Fruit fly (Drosophila melanogaster) whole organism: Measurements from ENCODE around the gene CG7102.

ENCODE experiments used
- CG8478 ChIP-seq: fragments of >200 bp; optimal IDR thresholded peaks from 2 replicates; lab custom pipeline; 2018; ENCODE audit warnings: inconsistent platforms
- Dll ChIP-seq: fragments of >200 bp; optimal IDR thresholded peaks from 2 replicates; lab custom pipeline; 2017
- EcR ChIP-seq, 2 experiments: fragments of >200 bp; optimal IDR thresholded peaks; 2 replicates each; lab custom pipeline; 2017; ENCODE audit warnings: missing biosample characterization in 2 of 2, missing genetic modification characterization in 2 of 2, missing genetic modification reagents in 2 of 2
- pan ChIP-seq: fragments of >200 bp; optimal IDR thresholded peaks from 2 replicates; lab custom pipeline; 2017
- psq ChIP-seq: fragments of >200 bp; optimal IDR thresholded peaks from 2 replicates; lab custom pipeline; 2017
- usp ChIP-seq: fragments of >200 bp; optimal IDR thresholded peaks from 2 replicates; lab custom pipeline; 2017; ENCODE audit warnings: missing biosample characterization, missing genetic modification characterization, mixed read lengths

Gene CG7102

DNA sequence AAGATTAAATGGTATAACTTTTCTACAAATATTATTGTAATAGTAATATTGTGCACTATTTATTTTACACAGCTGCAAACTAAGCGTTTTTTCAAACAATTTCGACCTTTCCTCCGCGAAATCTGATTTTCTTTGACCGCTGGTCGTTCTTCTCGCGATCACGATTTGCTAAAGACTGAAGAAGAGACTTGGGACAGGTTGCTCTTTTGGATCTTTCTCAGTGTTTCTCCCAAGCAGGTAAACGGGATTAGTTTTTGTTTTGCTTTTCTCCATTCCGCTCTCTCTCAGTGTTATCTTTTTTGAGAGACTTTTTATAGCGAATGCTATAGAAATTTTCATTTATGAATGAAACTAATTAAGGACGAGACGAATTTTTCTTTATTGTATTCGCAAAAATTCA lies at the start of gene CG7102:
Gene CG7102, minus strand, starts transcription at position 181 of the 400 bp plus-strand sequence.
- TF ChIP-seq Dll (lab: Kevin White, UChicago) (no peak), EcR (GFP tag; optimal IDR thresholded peaks at IDR 0.05; lab: Kevin White, UChicago) (no peak), CG8478 (no peak), pan (lab: Kevin White, UChicago) (no peak), psq (lab: Kevin White, UChicago) (no peak)

DNA sequence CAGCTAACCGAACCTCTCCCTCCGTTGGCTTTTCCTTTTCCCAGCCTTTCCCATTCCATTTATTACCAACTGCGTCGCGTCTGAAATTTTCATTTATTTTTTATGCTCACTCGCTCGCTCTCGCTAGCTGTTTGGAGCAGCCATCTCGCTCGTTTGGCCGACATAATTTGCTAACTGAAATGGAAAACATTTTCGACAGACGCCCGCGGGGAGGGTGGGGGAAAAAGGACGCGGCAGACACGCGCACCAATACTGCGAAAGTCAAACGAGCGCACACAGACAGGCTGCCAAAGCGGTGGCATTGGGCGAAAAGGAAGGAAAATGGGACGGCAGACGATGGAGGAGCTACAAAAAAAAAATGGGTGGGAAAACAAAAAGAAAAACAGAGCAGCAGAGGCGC lies 49.1 kb upstream of the CG7102 start:
- TF ChIP-seq pan (lab: Kevin White, UChicago) (no peak), EcR (GFP tag; optimal IDR thresholded peaks at IDR 0.05; lab: Kevin White, UChicago) (no peak), CG8478 (no peak), psq (lab: Kevin White, UChicago) (no peak), usp (GFP tag; lab: Kevin White, UChicago) (no peak), Dll (lab: Kevin White, UChicago) (no peak)

DNA sequence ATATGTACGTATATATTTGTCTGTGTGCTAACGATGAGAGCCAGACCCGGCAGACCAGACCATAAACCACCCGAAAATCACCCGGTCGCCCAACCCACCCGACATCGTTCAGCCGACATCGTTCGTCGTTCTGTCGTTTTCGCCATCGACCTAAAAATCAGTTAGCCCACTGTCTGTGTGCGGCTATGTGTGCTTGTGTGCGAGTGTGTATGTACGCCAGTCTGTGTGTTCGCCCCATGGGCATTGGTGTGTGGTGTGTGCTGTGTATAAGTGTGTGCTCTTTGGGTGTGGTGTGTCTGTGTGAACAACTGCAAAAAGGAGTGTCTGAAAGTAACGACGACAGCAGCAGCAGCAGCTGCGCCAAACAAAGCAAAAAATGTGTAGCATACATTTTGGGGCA lies 45.9 kb upstream of the CG7102 start:
- TF ChIP-seq usp (GFP tag; lab: Kevin White, UChicago) = no peak
- no peak for TF ChIP-seq psq (lab: Kevin White, UChicago)
- TF ChIP-seq CG8478 = no peak
- no peak for TF ChIP-seq EcR (GFP tag; optimal IDR thresholded peaks at IDR 0.05; lab: Kevin White, UChicago)

DNA sequence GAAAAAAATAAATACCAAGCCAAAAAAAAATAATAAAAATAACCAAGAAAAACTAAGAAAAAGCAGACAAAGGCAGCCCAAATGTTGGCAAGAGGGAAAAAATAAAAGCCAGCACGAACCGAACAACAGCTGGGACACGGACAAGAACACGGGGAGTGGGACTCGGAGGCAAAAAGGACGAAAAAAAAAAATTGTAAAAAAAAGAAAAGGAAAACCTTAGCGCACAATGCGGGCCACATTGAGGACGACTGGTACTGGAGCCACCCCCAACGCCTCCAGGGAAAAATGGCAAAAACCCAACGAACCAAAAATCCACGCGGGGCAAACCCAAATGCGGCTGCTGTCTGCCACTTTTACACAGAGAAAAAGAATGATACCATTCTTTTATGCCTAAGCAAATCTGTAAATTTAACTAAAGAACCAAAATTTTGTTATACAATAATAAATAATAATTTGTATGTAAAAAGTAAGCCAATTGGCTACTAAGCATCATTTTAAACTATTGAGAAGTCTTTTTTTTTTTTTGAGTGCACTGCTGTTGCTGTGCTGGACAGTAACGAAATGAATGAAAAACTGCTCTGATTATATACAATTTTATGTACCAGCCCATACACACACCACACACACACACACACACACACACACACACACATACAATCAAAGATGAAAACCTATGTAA lies 44.9 kb upstream of the CG7102 start:
- TF ChIP-seq EcR (GFP tag; optimal IDR thresholded peaks at IDR 0.05; lab: Kevin White, UChicago) (no peak), psq (lab: Kevin White, UChicago) (no peak), Dll (lab: Kevin White, UChicago) (no peak), usp (GFP tag; lab: Kevin White, UChicago) (no peak)

DNA sequence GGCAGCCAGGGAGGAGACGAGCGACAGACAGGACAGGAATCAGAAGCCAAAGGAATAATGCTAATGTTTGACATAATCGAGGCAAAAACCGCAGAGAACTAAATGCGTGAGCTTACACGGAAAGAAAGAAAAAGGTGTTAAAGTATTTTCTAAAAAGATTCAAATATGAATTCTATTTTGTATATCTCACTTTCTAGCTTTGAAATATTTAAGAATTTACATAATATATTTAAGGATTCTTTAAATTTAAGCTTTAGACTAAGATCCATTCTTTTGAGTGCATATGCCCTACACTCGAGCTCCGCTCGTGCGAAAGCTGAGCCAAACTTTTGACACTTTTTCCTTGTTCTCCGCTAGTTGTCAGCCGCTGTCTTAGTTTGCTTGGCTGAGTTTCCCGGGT lies 43.9 kb upstream of the CG7102 start:
- no peak for TF ChIP-seq Dll (lab: Kevin White, UChicago)

DNA sequence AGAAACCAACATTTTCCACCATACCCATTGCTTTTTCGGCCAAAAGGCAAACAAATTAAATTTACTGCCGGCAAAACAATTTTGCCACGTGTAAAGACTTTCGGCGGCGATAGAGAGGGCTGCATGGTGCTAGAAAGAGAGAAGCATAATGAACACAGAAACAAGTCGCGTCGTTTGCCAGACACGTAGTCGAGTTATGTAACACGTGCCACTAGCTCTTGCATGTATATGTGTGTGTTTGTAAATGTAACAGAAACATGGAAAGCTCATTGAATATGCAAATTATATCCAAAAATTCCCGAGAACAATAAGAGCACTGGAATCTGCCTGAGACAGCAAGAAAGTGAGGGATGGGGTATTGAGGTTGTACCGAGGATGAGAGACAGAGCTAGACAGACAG lies 43.4 kb upstream of the CG7102 start:
- TF ChIP-seq CG8478 = no peak
- TF ChIP-seq Dll (lab: Kevin White, UChicago) = no peak

DNA sequence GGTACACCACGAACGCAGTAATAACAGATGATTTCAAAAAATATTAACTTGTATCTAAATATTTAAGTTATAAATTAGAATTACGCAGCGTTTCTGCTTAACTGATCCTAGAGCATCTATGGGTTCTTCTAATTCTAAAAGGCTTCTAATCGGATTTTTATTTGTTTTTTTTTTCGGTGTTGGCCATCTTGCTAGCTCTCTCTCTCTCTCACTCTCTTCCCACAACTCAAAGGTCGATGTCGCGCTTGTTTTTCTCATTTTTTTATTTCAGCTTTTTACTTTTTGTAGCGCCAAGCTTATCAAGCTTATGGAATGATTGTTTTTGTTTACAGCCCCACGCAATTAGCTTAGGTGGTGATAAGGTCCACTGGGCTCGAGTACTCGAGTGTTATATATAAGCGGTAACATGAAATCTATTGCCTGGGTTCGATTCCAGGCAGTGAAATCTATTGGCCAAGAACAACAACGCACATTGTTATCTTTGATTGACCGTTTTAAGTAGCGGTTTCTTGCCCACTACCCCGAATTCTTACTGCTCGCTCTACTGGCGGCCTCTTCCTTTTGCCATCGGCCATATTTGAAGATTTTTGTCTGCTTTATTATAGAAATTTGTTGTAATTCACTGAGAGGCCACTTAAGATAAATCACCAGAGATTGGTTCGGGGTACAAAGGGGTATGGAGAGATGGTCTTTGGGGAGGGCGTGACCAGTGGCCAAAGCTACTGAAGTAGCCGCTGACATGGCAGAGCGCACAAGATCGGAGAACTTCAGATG lies 39.2 kb upstream of the CG7102 start:
- TF ChIP-seq EcR (GFP tag; optimal IDR thresholded peaks at IDR 0.05; lab: Kevin White, UChicago) = no peak
- TF ChIP-seq CG8478 = no peak
- TF ChIP-seq pan (lab: Kevin White, UChicago) = no peak
- no peak for TF ChIP-seq Dll (lab: Kevin White, UChicago)
- TF ChIP-seq usp (GFP tag; lab: Kevin White, UChicago) = no peak
- no peak for TF ChIP-seq psq (lab: Kevin White, UChicago)

DNA sequence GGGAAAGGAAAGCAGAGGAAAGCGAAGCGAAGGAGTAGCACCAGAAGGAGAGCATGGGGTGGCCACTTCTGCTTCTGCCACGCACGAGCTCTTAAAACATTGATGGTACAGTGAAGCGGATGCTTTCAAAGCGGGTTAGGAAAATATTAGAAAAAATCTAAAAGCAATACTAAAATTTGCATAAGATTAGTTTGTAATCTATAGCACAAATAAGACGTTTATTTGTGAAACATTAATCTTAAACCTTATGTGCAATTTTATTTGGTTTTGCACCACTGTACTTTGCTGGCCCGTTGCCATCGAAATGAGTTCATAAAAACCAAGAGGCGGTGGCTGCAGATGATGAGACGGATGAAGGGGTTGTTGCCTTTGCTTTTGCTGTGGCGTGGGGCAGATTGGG lies 38.1 kb upstream of the CG7102 start:
- peak in 1 of 2 experiments; percentile 19 for TF ChIP-seq EcR (GFP tag; optimal IDR thresholded peaks at IDR 0.05; lab: Kevin White, UChicago)
- TF ChIP-seq usp (GFP tag; lab: Kevin White, UChicago) = no peak

DNA sequence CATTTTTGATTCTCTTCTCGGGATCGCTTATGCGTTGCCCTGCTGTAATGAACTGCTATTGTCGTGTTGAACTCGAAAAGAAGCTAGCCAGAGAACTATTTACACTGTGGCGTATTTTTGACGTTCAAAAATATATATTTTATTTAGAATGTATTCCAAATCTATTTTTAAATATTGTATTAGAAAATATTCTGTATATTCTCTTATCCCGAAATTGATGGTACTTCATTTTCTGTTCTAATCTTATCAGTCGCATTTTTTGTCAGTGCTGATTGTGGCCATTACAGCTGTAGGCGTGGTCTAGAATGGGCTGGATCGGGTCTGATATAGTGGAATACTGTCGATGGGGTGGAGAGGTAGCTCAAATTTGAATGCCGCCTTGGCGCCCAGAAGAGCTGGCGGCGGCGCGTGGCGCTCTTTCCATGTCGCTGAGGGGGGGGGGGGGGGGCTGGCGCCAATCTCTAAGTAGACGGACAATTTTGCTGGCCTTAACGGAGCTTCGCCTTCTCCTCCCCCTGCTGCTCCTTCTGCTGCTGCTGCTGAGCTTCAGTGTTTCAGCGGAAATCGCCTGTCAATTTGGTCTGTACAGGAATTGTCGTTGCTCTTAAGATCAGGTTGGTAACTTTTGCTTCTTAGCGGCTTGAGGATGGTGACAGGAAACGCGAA lies 36.5 kb upstream of the CG7102 start:
- TF ChIP-seq EcR (GFP tag; optimal IDR thresholded peaks at IDR 0.05; lab: Kevin White, UChicago) (no peak), Dll (lab: Kevin White, UChicago) (no peak), usp (GFP tag; lab: Kevin White, UChicago) (no peak), CG8478 (no peak), psq (lab: Kevin White, UChicago) (no peak)

DNA sequence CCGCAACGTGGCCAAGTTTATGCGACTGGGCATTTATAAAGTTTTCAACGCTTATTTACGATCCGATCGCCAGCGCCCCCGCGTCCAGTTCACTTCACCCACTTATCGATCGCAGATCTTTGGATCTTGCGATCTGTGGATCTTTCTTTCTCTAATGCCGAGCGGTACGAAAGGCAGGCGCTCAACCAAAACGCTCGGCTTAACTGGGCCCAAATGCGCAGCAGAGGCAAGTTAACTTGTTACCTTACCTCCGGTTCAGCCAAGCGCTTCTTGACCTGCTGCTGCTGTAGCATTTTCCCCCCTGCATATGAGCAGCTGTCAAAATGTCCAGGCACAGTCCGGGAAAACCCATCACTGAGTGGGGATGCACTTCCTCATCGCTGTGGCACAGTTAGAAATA lies 34.8 kb upstream of the CG7102 start:
- no peak for TF ChIP-seq EcR (GFP tag; optimal IDR thresholded peaks at IDR 0.05; lab: Kevin White, UChicago)
- TF ChIP-seq Dll (lab: Kevin White, UChicago) = no peak
- no peak for TF ChIP-seq CG8478
- no peak for TF ChIP-seq pan (lab: Kevin White, UChicago)
- no peak for TF ChIP-seq usp (GFP tag; lab: Kevin White, UChicago)
- no peak for TF ChIP-seq psq (lab: Kevin White, UChicago)

DNA sequence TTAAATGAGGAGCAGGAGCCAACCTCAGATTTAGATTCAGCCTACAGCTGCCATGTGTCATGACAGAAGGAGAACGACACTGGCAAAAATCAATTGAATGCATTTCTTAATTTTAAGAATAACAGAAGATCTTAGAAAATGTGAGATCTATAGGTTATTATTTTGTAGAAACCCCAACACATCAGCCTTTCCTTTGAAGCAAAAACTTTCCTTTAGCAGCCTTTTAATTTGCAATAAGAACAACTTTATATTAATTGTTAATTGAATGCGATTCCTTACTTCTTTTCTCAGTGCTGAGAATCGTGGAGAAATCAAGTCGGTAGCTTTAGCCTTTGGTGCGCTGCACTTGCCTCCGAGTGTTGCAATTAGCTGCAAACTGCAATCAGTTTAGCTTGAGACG lies 33.3 kb upstream of the CG7102 start:
- no peak for TF ChIP-seq Dll (lab: Kevin White, UChicago)
- TF ChIP-seq usp (GFP tag; lab: Kevin White, UChicago) = no peak
- TF ChIP-seq pan (lab: Kevin White, UChicago) = no peak
- TF ChIP-seq EcR (GFP tag; optimal IDR thresholded peaks at IDR 0.05; lab: Kevin White, UChicago) = no peak
- TF ChIP-seq CG8478 = no peak
- TF ChIP-seq psq (lab: Kevin White, UChicago) = no peak

DNA sequence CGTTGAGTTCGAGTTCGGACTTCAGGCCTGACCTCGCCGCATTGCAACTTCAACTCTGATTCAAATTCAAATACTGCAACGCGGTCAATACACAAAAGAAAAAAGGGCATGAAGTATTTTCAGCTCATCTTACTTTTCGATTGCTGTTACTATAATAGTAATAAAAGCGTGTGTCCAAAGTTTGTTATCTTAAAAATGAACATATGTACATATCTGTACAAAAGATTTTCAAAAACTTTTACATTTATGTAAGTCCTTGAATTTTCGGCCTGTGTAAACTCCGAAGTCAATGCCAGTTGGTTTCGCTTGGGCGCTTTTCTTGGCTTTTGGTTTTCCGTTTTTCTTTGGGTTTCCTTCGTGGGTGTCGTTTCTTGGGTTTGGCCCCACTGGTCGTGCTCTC lies 31.5 kb upstream of the CG7102 start:
- TF ChIP-seq usp (GFP tag; lab: Kevin White, UChicago) (no peak), psq (lab: Kevin White, UChicago) (no peak), CG8478 (no peak), EcR (GFP tag; optimal IDR thresholded peaks at IDR 0.05; lab: Kevin White, UChicago) (no peak), pan (lab: Kevin White, UChicago) (no peak), Dll (lab: Kevin White, UChicago) (no peak)
